Worm (Caenorhabditis elegans): ENCODE results near the gene dbn-1.

dbn-1 gene

DNA sequence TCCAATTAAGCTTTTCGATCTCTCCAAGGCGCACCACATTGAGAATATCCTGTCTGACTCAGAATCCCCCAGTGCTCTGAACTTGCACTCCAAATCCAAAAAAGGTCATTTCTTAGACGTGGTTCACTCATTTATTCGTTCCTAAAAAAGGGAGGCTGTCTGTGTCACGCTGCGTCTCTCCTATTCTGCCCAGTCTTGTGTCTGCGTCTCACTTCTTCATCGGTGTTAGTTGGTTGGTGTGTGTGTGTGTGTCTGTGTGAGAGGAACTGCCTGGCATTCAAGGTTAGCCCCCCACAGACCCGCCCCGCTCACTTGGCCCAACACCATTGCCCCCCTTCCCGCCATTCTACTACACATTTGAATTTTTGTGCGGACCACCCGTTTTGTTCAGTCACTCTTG lies 44.4 kb downstream of the dbn-1 start:
- TF ChIP-seq unc-62 (GFP tag; optimal IDR thresholded peaks at IDR 0.05): no peak

- TF ChIP-seq unc-62 (GFP tag; optimal IDR thresholded peaks at IDR 0.05): no peak
Observed at ce11 chrIII:13716831-13717230, 45.0 kb downstream of the dbn-1 start.

DNA sequence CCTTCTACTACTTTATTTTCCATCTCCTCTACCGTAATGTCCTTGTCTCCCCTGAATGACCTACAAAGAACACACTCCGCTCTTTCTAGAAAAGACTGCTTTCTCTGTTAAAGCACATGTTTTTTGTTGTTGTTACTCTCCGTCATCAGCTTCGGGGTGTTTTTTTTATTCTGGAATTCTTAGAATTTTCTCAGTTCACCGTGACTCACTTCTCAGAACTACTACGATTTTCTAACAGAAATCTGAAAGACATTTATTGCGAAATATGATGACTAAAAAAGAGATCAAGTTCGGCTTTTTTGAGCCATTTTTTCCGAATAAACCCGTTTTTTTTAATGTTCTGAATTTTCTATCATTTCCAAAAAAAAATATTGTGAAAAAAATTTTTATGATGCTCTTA lies 45.6 kb downstream of the dbn-1 start:
- no peak for TF ChIP-seq unc-62 (GFP tag; optimal IDR thresholded peaks at IDR 0.05)

DNA sequence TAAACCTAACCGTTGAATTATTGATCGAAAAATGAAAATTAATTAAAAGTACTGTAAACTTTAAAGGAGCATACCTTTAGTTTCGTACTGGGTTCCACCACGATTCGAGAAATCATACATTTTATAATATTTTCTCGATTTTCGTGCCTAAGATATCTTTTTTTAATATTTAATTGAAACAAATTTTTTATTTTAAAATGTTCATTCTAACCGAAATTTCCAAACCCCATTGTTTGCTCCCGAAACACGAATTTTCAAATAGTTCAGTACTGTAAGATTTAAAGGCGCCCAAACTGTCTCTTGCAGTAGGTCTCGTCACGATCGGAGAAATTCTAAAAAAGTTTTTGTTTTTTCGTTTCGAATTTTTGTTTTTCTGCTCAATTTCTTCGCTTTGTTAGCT lies 46.9 kb downstream of the dbn-1 start:
- TF ChIP-seq unc-62 (GFP tag; optimal IDR thresholded peaks at IDR 0.05): no peak

- TF ChIP-seq unc-62 (GFP tag; optimal IDR thresholded peaks at IDR 0.05): no peak
Observed at ce11 chrIII:13713807-13714206, 48.1 kb downstream of the dbn-1 start.

- no peak for TF ChIP-seq unc-62 (GFP tag; optimal IDR thresholded peaks at IDR 0.05)
Observed at ce11 chrIII:13712854-13713293, 49.0 kb downstream of the dbn-1 start.

DNA sequence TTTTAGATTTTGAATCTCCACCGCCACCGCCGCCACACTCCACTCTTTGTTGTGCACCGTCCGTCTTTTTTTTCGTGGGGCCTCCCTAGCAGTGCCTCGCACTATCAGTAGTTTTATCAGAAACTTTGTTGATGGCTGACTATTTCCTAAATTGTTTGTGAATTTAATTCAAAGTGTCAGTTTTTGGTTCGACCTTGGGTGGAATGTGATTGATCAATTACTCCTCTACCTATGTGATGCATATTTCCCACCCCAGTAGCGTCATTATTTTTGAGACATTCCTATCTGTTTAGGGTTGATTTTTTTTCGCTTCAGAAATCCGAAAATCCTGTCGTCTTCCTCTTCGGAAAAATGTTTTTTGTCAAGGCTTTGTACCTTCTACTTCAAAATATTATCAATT lies 51.2 kb downstream of the dbn-1 start:
- TF ChIP-seq unc-62 (GFP tag; optimal IDR thresholded peaks at IDR 0.05): no peak
